Fruit fly (Drosophila melanogaster) whole organism, embryonic: ENCODE measurements around the gene AstC.

Experiments
- Adf1 ChIP-seq: fragments of 200-800 bp; sonication (Bioruptor generic); IDR thresholded peaks from 2 replicates; pipeline ENCODE4 v1.3.6; 2022; ENCODE audit warnings: missing biosample characterization, missing genetic modification characterization
- Bdp1 ChIP-seq: fragments of 200-800 bp; sonication (Bioruptor generic); optimal IDR thresholded peaks from 3 replicates; lab custom pipeline; 2016; ENCODE audit warnings: missing biosample characterization, missing genetic modification characterization
- CG10147 ChIP-seq: fragments of 200-800 bp; sonication (Bioruptor generic); optimal IDR thresholded peaks from 2 replicates; lab custom pipeline; 2019; ENCODE audit warnings: missing biosample characterization, mild to moderate bottlenecking, missing genetic modification characterization, moderate library complexity
- CG10321 ChIP-seq: fragments of 200-800 bp; sonication (Bioruptor generic); IDR thresholded peaks from 2 replicates; pipeline ENCODE4 v1.3.6; 2022; ENCODE audit warnings: missing biosample characterization, missing genetic modification characterization
- CG11560 ChIP-seq: fragments of 200-800 bp; sonication (Bioruptor generic); IDR thresholded peaks from 3 replicates; pipeline ENCODE4 v1.3.6; 2022; ENCODE audit warnings: missing biosample characterization, missing genetic modification characterization
- CG12299 ChIP-seq: fragments of 200-800 bp; sonication (Bioruptor generic); optimal IDR thresholded peaks from 2 replicates; lab custom pipeline; 2018; ENCODE audit warnings: missing biosample characterization, mild to moderate bottlenecking, missing genetic modification characterization
- CG14965 ChIP-seq: fragments of 200-800 bp; sonication (Bioruptor generic); optimal IDR thresholded peaks from 2 replicates; lab custom pipeline; 2016; ENCODE audit warnings: missing biosample characterization, missing genetic modification characterization, borderline replicate concordance
- CG15073 ChIP-seq: fragments of 200-800 bp; sonication (Bioruptor generic); optimal IDR thresholded peaks from 2 replicates; lab custom pipeline; 2016; ENCODE audit warnings: missing biosample characterization, missing genetic modification characterization
- CG1529 ChIP-seq: fragments of 200-800 bp; sonication (Bioruptor generic); optimal IDR thresholded peaks from 3 replicates; lab custom pipeline; 2018; ENCODE audit warnings: missing biosample characterization, missing genetic modification characterization
- CG15479 ChIP-seq: fragments of 200-800 bp; sonication (Bioruptor generic); optimal IDR thresholded peaks from 3 replicates; lab custom pipeline; 2019; ENCODE audit warnings: missing biosample characterization, mild to moderate bottlenecking, missing genetic modification characterization, moderate library complexity
- CG16779 ChIP-seq: fragments of 200-800 bp; sonication (Bioruptor generic); IDR thresholded peaks from 2 replicates; pipeline ENCODE4 v1.3.6; 2022; ENCODE audit warnings: missing biosample characterization, missing genetic modification characterization
- CG2129 ChIP-seq: fragments of 200-800 bp; sonication (Bioruptor generic); IDR thresholded peaks from 2 replicates; pipeline ENCODE4 v1.3.6; 2022; ENCODE audit warnings: missing biosample characterization, missing genetic modification characterization; ENCODE audit not compliant: partially characterized antibody
- CG34224 ChIP-seq: fragments of 200-800 bp; sonication (Bioruptor generic); IDR thresholded peaks from 3 replicates; pipeline ENCODE4 v1.3.6; 2022; ENCODE audit warnings: missing biosample characterization, missing genetic modification characterization; ENCODE audit not compliant: partially characterized antibody
- CG34422 ChIP-seq: fragments of 200-800 bp; sonication (Bioruptor generic); IDR thresholded peaks from 3 replicates; pipeline ENCODE4 v1.3.6; 2022; ENCODE audit warnings: missing biosample characterization, missing genetic modification characterization
- CG3847 ChIP-seq: fragments of 200-800 bp; sonication (Bioruptor generic); IDR thresholded peaks from 2 replicates; pipeline ENCODE4 v1.3.6; 2022; ENCODE audit warnings: missing biosample characterization, missing genetic modification characterization
- CG43689 ChIP-seq: fragments of 200-800 bp; sonication (Bioruptor generic); IDR thresholded peaks from 2 replicates; pipeline ENCODE4 v1.3.6; 2022; ENCODE audit warnings: missing biosample characterization, missing genetic modification characterization
- CG4820 ChIP-seq: fragments of 200-800 bp; sonication (Bioruptor generic); optimal IDR thresholded peaks from 3 replicates; lab custom pipeline; 2016; ENCODE audit warnings: missing biosample characterization, missing genetic modification characterization
- CG6813 ChIP-seq: fragments of 200-800 bp; sonication (Bioruptor generic); optimal IDR thresholded peaks from 2 replicates; lab custom pipeline; 2017; ENCODE audit warnings: missing biosample characterization, missing genetic modification characterization, mild to moderate bottlenecking, moderate library complexity, missing genetic modification reagents
- CG7271 ChIP-seq: fragments of 200-800 bp; sonication (Bioruptor generic); optimal IDR thresholded peaks from 2 replicates; lab custom pipeline; 2018; ENCODE audit warnings: missing biosample characterization, mild to moderate bottlenecking, missing genetic modification characterization, moderate library complexity
- CG8359 ChIP-seq: fragments of 200-800 bp; sonication (Bioruptor generic); optimal IDR thresholded peaks from 2 replicates; lab custom pipeline; 2017; ENCODE audit warnings: missing biosample characterization, mild to moderate bottlenecking, missing genetic modification characterization, borderline replicate concordance
- CHES-1-like ChIP-seq: fragments of 200-800 bp; sonication (Bioruptor generic); optimal IDR thresholded peaks from 2 replicates; lab custom pipeline; 2016; ENCODE audit warnings: missing biosample characterization, missing genetic modification characterization
- CTCF ChIP-seq: fragments of 200-800 bp; sonication (Bioruptor generic); optimal IDR thresholded peaks from 2 replicates; lab custom pipeline; 2017; ENCODE audit warnings: missing biosample characterization, mild to moderate bottlenecking, missing genetic modification characterization, moderate library complexity
- E2f2 ChIP-seq: fragments of 200-800 bp; sonication (Bioruptor generic); IDR thresholded peaks from 2 replicates; pipeline ENCODE4 v1.3.6; 2022; ENCODE audit warnings: missing biosample characterization, missing genetic modification characterization
- Hmx ChIP-seq: fragments of 200-800 bp; sonication (Bioruptor generic); optimal IDR thresholded peaks from 2 replicates; lab custom pipeline; 2016; ENCODE audit warnings: missing biosample characterization, missing genetic modification characterization
- Lpt ChIP-seq: fragments of >200 bp; optimal IDR thresholded peaks from 2 replicates; lab custom pipeline; 2018; ENCODE audit warnings: missing biosample characterization, missing genetic modification characterization
- MTF-1 ChIP-seq: fragments of 200-800 bp; sonication (Bioruptor generic); optimal IDR thresholded peaks from 2 replicates; lab custom pipeline; 2018; ENCODE audit warnings: missing biosample characterization, mild to moderate bottlenecking, missing genetic modification characterization, borderline replicate concordance
- Max ChIP-seq: fragments of 200-800 bp; sonication (Bioruptor generic); optimal IDR thresholded peaks from 2 replicates; lab custom pipeline; 2016; ENCODE audit warnings: missing biosample characterization, mild to moderate bottlenecking, missing genetic modification characterization
- Poxn ChIP-seq: fragments of 200-800 bp; sonication (Bioruptor generic); IDR thresholded peaks from 2 replicates; pipeline ENCODE4 v1.3.6; 2022; ENCODE audit warnings: missing biosample characterization, missing genetic modification characterization
- Ravus ChIP-seq: fragments of 200-800 bp; sonication (Bioruptor generic); IDR thresholded peaks from 2 replicates; pipeline ENCODE4 v1.3.6; 2022; ENCODE audit warnings: missing biosample characterization, missing genetic modification characterization
- TFAM ChIP-seq: fragments of 200-800 bp; sonication (Bioruptor generic); optimal IDR thresholded peaks from 2 replicates; lab custom pipeline; 2017; ENCODE audit warnings: missing biosample characterization, missing genetic modification characterization, inconsistent platforms
- Xbp1 ChIP-seq: fragments of 200-800 bp; sonication (Bioruptor generic); optimal IDR thresholded peaks from 3 replicates; lab custom pipeline; 2016; ENCODE audit warnings: missing biosample characterization, mild to moderate bottlenecking, missing genetic modification characterization
- bbx ChIP-seq: fragments of 200-800 bp; sonication (Bioruptor generic); IDR thresholded peaks from 2 replicates; pipeline ENCODE4 v1.3.6; 2022; ENCODE audit warnings: missing biosample characterization, missing genetic modification characterization; ENCODE audit not compliant: partially characterized antibody
- br ChIP-seq: fragments of >200 bp; optimal IDR thresholded peaks from 2 replicates; lab custom pipeline; 2017
- cato ChIP-seq: fragments of 200-800 bp; sonication (Bioruptor generic); optimal IDR thresholded peaks from 2 replicates; lab custom pipeline; 2016; ENCODE audit warnings: missing biosample characterization, missing genetic modification characterization, borderline replicate concordance
- caup ChIP-seq: fragments of 200-800 bp; sonication (Bioruptor generic); optimal IDR thresholded peaks from 3 replicates; lab custom pipeline; 2017; ENCODE audit warnings: missing biosample characterization, mild to moderate bottlenecking, missing genetic modification characterization, moderate library complexity; ENCODE audit not compliant: severe bottlenecking
- chn ChIP-seq: fragments of 200-800 bp; sonication (Bioruptor generic); optimal IDR thresholded peaks from 2 replicates; lab custom pipeline; 2016; ENCODE audit warnings: missing biosample characterization, missing genetic modification characterization
- croc ChIP-seq: fragments of 200-800 bp; sonication (Bioruptor generic); conservative IDR thresholded peaks from 3 replicates; pipeline ENCODE4 v1.3.6; 2022; ENCODE audit warnings: missing biosample characterization, missing genetic modification characterization
- cwo ChIP-seq: fragments of 200-800 bp; sonication (Bioruptor generic); optimal IDR thresholded peaks from 3 replicates; lab custom pipeline; 2017; ENCODE audit warnings: missing biosample characterization, missing genetic modification characterization, mild to moderate bottlenecking, moderate library complexity, missing genetic modification reagents
- da ChIP-seq: fragments of 200-800 bp; sonication (Bioruptor generic); optimal IDR thresholded peaks from 2 replicates; lab custom pipeline; 2016; ENCODE audit warnings: missing biosample characterization, missing genetic modification characterization
- fd64A ChIP-seq: fragments of 200-800 bp; sonication (Bioruptor generic); optimal IDR thresholded peaks from 3 replicates; lab custom pipeline; 2018; ENCODE audit warnings: missing biosample characterization, mild to moderate bottlenecking, missing genetic modification characterization
- grau ChIP-seq: fragments of 200-800 bp; optimal IDR thresholded peaks from 3 replicates; lab custom pipeline; 2019; ENCODE audit warnings: missing biosample characterization, mild to moderate bottlenecking, missing genetic modification characterization, moderate library complexity
- gsb-n ChIP-seq: fragments of 200-800 bp; sonication (Bioruptor generic); optimal IDR thresholded peaks from 3 replicates; lab custom pipeline; 2018; ENCODE audit warnings: missing biosample characterization, mild to moderate bottlenecking, missing genetic modification characterization
- ind ChIP-seq: fragments of 200-800 bp; sonication (Bioruptor generic); optimal IDR thresholded peaks from 3 replicates; lab custom pipeline; 2016; ENCODE audit warnings: missing biosample characterization, missing genetic modification characterization
- lab ChIP-seq: fragments of 200-800 bp; sonication (Bioruptor generic); optimal IDR thresholded peaks from 3 replicates; lab custom pipeline; 2017; ENCODE audit warnings: missing biosample characterization, missing genetic modification characterization, mild to moderate bottlenecking, moderate library complexity, missing genetic modification reagents
- maf-S ChIP-seq: fragments of 200-800 bp; sonication (Bioruptor generic); optimal IDR thresholded peaks from 2 replicates; lab custom pipeline; 2016; ENCODE audit warnings: missing biosample characterization, missing genetic modification characterization
- odd ChIP-seq: fragments of 200-800 bp; sonication (Bioruptor generic); optimal IDR thresholded peaks from 2 replicates; lab custom pipeline; 2017; ENCODE audit warnings: missing biosample characterization, mild to moderate bottlenecking, missing genetic modification characterization
- ro ChIP-seq: fragments of 200-800 bp; sonication (Bioruptor generic); IDR thresholded peaks from 2 replicates; pipeline ENCODE4 v1.3.6; 2022; ENCODE audit warnings: missing biosample characterization, missing genetic modification characterization
- sisA ChIP-seq: fragments of 200-800 bp; sonication (Bioruptor generic); IDR thresholded peaks from 2 replicates; pipeline ENCODE4 v1.3.6; 2022; ENCODE audit warnings: missing biosample characterization, missing genetic modification characterization
- unc-4 ChIP-seq: fragments of 200-800 bp; sonication (Bioruptor generic); IDR thresholded peaks from 2 replicates; pipeline ENCODE4 v1.3.6; 2022; ENCODE audit warnings: missing biosample characterization, missing genetic modification characterization; ENCODE audit not compliant: partially characterized antibody
- vnd ChIP-seq: fragments of 200-800 bp; sonication (Bioruptor generic); IDR thresholded peaks from 3 replicates; pipeline ENCODE4 v1.3.6; 2022; ENCODE audit warnings: missing biosample characterization, missing genetic modification characterization; ENCODE audit not compliant: partially characterized antibody
- vvl ChIP-seq: fragments of 200-800 bp; sonication (Bioruptor generic); IDR thresholded peaks from 2 replicates; pipeline ENCODE4 v1.3.6; 2022; ENCODE audit warnings: missing biosample characterization, missing genetic modification characterization
- zfh1 ChIP-seq: fragments of 200-800 bp; sonication (Bioruptor generic); IDR thresholded peaks from 3 replicates; pipeline ENCODE4 v1.3.6; 2022; ENCODE audit warnings: missing biosample characterization, missing genetic modification characterization

Gene AstC

dm6 chr2L:11091111-11091510 lies 9.9 kb upstream of the AstC start, which contains the start of gene Wdr59 (continued):
- peak; percentile 90 for TF ChIP-seq E2f2 (GFP tag; lab: Robert Waterston, UW)
- TF ChIP-seq CG6813: no peak
- no peak for TF ChIP-seq sisA
- TF ChIP-seq ro: no peak
- TF ChIP-seq cwo: no peak
- TF ChIP-seq vnd (GFP tag; lab: Robert Waterston, UW): peak; percentile 52; the same call in 2 of the 3 replicates
- TF ChIP-seq CG15073: no peak
- TF ChIP-seq CG8359 (GFP tag; lab: Kevin White, UChicago): no peak
- peak; percentile 52 for TF ChIP-seq ind (GFP tag; lab: Kevin White, UChicago)
- TF ChIP-seq Lpt: no peak
- TF ChIP-seq CG10321 (GFP tag; lab: Robert Waterston, UW): no peak
- TF ChIP-seq CG1529 (GFP tag; lab: Kevin White, UChicago): no peak
- TF ChIP-seq CG4820 (GFP tag; lab: Kevin White, UChicago): no peak
- no peak for TF ChIP-seq odd
- no peak for TF ChIP-seq CG12299 (tag; lab: Kevin White, UChicago)
- TF ChIP-seq lab (GFP tag; lab: Kevin White, UChicago): no peak
- TF ChIP-seq CG11560: no peak
- TF ChIP-seq grau (tag; lab: Kevin White, UChicago): no peak
- TF ChIP-seq gsb-n (tag; lab: Kevin White, UChicago): no peak
- no peak; the same call in 2 of the 3 replicates for TF ChIP-seq CG34422 (GFP tag; lab: Robert Waterston, UW)
- no peak for TF ChIP-seq CG3847 (GFP tag; lab: Robert Waterston, UW)
- TF ChIP-seq croc (GFP tag; lab: Robert Waterston, UW): no peak
- TF ChIP-seq Adf1: no peak
- no peak for TF ChIP-seq caup (GFP tag; lab: Kevin White, UChicago)
- no peak for TF ChIP-seq Poxn (GFP tag; lab: Robert Waterston, UW)
- no peak for TF ChIP-seq CG15479 (GFP tag; lab: Kevin White, UChicago)
- no peak for TF ChIP-seq Ravus (GFP tag; lab: Robert Waterston, UW)
- TF ChIP-seq CG2129 (GFP tag; lab: Robert Waterston, UW): peak; percentile 60; the same call in 1 of the 2 replicates
- TF ChIP-seq CG16779: no peak
- TF ChIP-seq vvl (GFP tag; lab: Robert Waterston, UW): peak; percentile 26; the same call in 1 of the 2 replicates
- TF ChIP-seq Hmx (GFP tag; lab: Kevin White, UChicago): peak; percentile 2
- TF ChIP-seq CG10147 (GFP tag; lab: Kevin White, UChicago): no peak
- TF ChIP-seq Max (GFP tag; lab: Kevin White, UChicago): peak; percentile 64
- TF ChIP-seq unc-4: peak; percentile 79
- TF ChIP-seq CHES-1-like (GFP tag; lab: Kevin White, UChicago): no peak
- TF ChIP-seq MTF-1: no peak
- no peak for TF ChIP-seq maf-S (GFP tag; lab: Kevin White, UChicago)
- no peak for TF ChIP-seq TFAM (GFP tag; lab: Kevin White, UChicago)
- peak; percentile 52; the same call in 2 of the 3 replicates for TF ChIP-seq zfh1
- no peak for TF ChIP-seq fd64A
- no peak for TF ChIP-seq da
- no peak for TF ChIP-seq CTCF
- no peak for TF ChIP-seq br (lab: Kevin White, UChicago)
- TF ChIP-seq CG7271 (tag; lab: Kevin White, UChicago): no peak
- no peak for TF ChIP-seq CG43689
- TF ChIP-seq CG14965 (GFP tag; lab: Kevin White, UChicago): no peak
- TF ChIP-seq Xbp1 (GFP tag; lab: Kevin White, UChicago): peak; percentile 59
- peak; percentile 72; the same call in 2 of the 3 replicates for TF ChIP-seq CG34224 (GFP tag; lab: Robert Waterston, UW)
- no peak for TF ChIP-seq Bdp1
- TF ChIP-seq cato (GFP tag; lab: Kevin White, UChicago): no peak
- peak; percentile 65 for TF ChIP-seq bbx
- no peak for TF ChIP-seq chn (GFP tag; lab: Kevin White, UChicago)
